Fruit fly (Drosophila melanogaster) S2 (cell line): ENCODE measurements around the gene CG33667.
"Not testable (repeated sequence)": the region's sequence is repeated elsewhere in the genome, so short reads cannot be mapped to it uniquely, and the experiment has no call there.

Experiments
- CG8478 ChIP-seq: fragments of >200 bp; optimal IDR thresholded peaks from 2 replicates; lab custom pipeline; 2018
- CTCF ChIP-seq, 2 experiments: fragments of >200 bp; optimal IDR thresholded peaks; 2 replicates each; lab custom pipeline; 2018

Gene CG33667

dm6 chrX:6472278-6472677 lies at the start of gene CG33667:
CG33667 (minus strand) TSS chrX:6472378.
- TF ChIP-seq CTCF (optimal IDR thresholded peaks at IDR 0.05; lab: Kevin White, UChicago); CG8478 (lab: Kevin White, UChicago): not testable (repeated sequence)

DNA sequence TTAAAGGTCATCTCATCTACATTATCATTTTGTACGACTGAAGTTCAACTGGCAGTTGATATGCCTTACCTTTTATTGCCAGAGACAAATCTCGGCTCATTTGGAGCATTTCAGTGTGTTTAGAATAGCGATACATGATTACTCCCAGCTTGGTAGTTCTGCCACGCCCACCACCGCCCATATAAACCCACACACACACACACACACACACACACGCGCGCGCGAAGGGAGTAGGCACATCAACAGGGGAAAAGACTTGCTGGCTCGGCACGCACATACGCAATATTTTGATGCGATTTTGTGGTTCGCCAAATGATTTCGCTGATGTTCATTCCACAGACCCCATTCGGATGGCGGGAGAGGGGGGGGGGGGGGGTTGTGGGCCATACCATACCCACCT lies 41.0 kb upstream of the CG33667 start:
- TF ChIP-seq CTCF (optimal IDR thresholded peaks at IDR 0.05; lab: Kevin White, UChicago) (no peak), CG8478 (lab: Kevin White, UChicago) (no peak)

dm6 chrX:6478749-6479148 lies 6.6 kb upstream of the CG33667 start, which contains the start of gene CG33665:
CG33665 (minus strand) TSS chrX:6478849.
- not testable (repeated sequence) for TF ChIP-seq CTCF (optimal IDR thresholded peaks at IDR 0.05; lab: Kevin White, UChicago); CG8478 (lab: Kevin White, UChicago)

DNA sequence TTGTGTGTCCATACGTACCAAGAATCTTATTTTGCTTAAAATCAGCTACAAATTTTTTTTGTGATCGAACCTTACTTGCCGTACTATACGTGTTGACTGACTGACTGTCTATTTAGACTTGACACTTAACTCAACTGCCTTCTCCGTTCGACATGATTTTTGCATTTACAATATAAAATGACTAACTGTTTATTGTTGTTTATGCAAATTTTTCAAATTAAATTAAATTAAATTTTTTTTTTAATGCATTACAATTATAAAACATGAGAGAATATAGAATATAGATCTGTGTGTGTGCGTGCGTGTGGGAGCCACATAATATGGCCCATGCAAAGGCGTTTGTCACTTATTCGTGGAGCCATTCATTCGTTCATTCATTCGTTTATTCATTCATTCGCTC lies 4.7 kb upstream of the CG33667 start, which contains the start of gene CG33666:
Gene CG33666 (minus strand): TSS at position 101 of the 400 bp plus-strand sequence.
- TF ChIP-seq CTCF (optimal IDR thresholded peaks at IDR 0.05; lab: Kevin White, UChicago); CG8478 (lab: Kevin White, UChicago): not testable (repeated sequence)

- TF ChIP-seq CG8478 (lab: Kevin White, UChicago) (no peak), CTCF (optimal IDR thresholded peaks at IDR 0.05; lab: Kevin White, UChicago) (no peak)
These were observed 14.3 kb downstream of the CG33667 start for dm6 chrX:6457888-6458287.

DNA sequence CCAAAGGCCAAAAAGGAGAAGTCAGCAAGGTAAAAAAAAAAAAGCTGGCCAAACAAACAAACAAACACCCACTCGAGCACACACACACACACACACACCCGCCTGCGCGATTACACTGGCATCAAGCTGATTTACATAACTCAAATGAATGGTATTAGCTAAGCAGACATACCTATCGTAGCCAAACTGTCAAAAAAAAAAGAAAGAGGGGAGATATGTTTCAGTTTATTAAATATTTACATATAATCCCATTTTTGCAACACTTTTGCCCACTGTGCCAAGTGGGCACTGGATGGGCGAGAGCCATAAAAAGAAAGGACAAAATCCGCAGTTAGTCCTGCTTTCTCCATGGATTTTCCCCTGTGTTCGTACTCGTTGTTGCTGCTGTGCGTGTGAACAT lies 32.7 kb downstream of the CG33667 start:
- TF ChIP-seq CTCF (optimal IDR thresholded peaks at IDR 0.05; lab: Kevin White, UChicago) (no peak), CG8478 (lab: Kevin White, UChicago) (no peak)
